In genomic region chr3R:5064542-5065358, dm6 we compare ENCODE assay signal across 6 fruit fly cellular contexts.
A peak's percentile ranks its signal among the peaks of the same experiment; 100 is the strongest.
TF ChIP-seq lines count a peak whose summit lies in the region.

No protein-coding gene starts in this region.

- TF ChIP-seq CTCF in whole organism, embryonic (GFP tag; optimal IDR thresholded peaks at IDR 0.05; lab: Kevin White, UChicago) = no peak

TF ChIP-seq in whole organism, 6 proteins besides CTCF, POLR2A, EP300 and RAD21:
- no peak for TF ChIP-seq CG8478 (optimal IDR thresholded peaks at IDR 0.05; lab: Kevin White, UChicago)
- peak; percentile 81 for TF ChIP-seq pan (optimal IDR thresholded peaks at IDR 0.05; lab: Kevin White, UChicago)
- no peak for TF ChIP-seq usp (GFP tag; optimal IDR thresholded peaks at IDR 0.05; lab: Kevin White, UChicago)
- TF ChIP-seq psq (optimal IDR thresholded peaks at IDR 0.05; lab: Kevin White, UChicago) = no peak
- TF ChIP-seq EcR (GFP tag; optimal IDR thresholded peaks at IDR 0.05; lab: Kevin White, UChicago) = no peak
- TF ChIP-seq Dll (optimal IDR thresholded peaks at IDR 0.05; lab: Kevin White, UChicago) = no peak

TF ChIP-seq in whole organism, adult, 20 proteins besides CTCF, POLR2A, EP300 and RAD21 (continues in another document):
- no peak for TF ChIP-seq CG11617 (GFP tag; optimal IDR thresholded peaks at IDR 0.05; lab: Kevin White, UChicago)
- peak; percentile 4 for TF ChIP-seq Clk (GFP tag; optimal IDR thresholded peaks at IDR 0.05; lab: Kevin White, UChicago)
- TF ChIP-seq CG7045 (GFP tag; optimal IDR thresholded peaks at IDR 0.05; lab: Kevin White, UChicago) = no peak
- no peak for TF ChIP-seq Mnt (GFP tag; optimal IDR thresholded peaks at IDR 0.05; lab: Kevin White, UChicago)
- no peak for TF ChIP-seq ovo (GFP tag; optimal IDR thresholded peaks at IDR 0.05; lab: Kevin White, UChicago)
- no peak for TF ChIP-seq CG14711 (tag; optimal IDR thresholded peaks at IDR 0.05; lab: Kevin White, UChicago)
- TF ChIP-seq CG12768 (GFP tag; optimal IDR thresholded peaks at IDR 0.05; lab: Kevin White, UChicago) = peak; percentile 43
- TF ChIP-seq CG7101 (tag; optimal IDR thresholded peaks at IDR 0.05; lab: Kevin White, UChicago) = peak; percentile 14
- TF ChIP-seq pad (GFP tag; optimal IDR thresholded peaks at IDR 0.05; lab: Kevin White, UChicago) = peak; percentile 17
- no peak for TF ChIP-seq Crg-1 (GFP tag; optimal IDR thresholded peaks at IDR 0.05; lab: Kevin White, UChicago)
- peak; percentile 81 for TF ChIP-seq cic (GFP tag; optimal IDR thresholded peaks at IDR 0.05; lab: Kevin White, UChicago)
- TF ChIP-seq cnc (optimal IDR thresholded peaks at IDR 0.05; lab: Kevin White, UChicago) = no peak
- no peak for TF ChIP-seq CG1620 (GFP tag; optimal IDR thresholded peaks at IDR 0.05; lab: Kevin White, UChicago)
- no peak for TF ChIP-seq toe (GFP tag; optimal IDR thresholded peaks at IDR 0.05; lab: Kevin White, UChicago)
- TF ChIP-seq tj (GFP tag; optimal IDR thresholded peaks at IDR 0.05; lab: Kevin White, UChicago) = peak; percentile 46
- peak; percentile 72 for TF ChIP-seq kay (GFP tag; lab: Kevin White, UChicago; ENCODE audit: borderline replicate concordance)
- TF ChIP-seq bab1 (GFP tag; optimal IDR thresholded peaks at IDR 0.05; lab: Kevin White, UChicago) = no peak
- peak; percentile 11 for TF ChIP-seq Hr96 (GFP tag; optimal IDR thresholded peaks at IDR 0.05; lab: Kevin White, UChicago)

TF ChIP-seq in whole organism, embryonic, 481 proteins besides CTCF, POLR2A, EP300 and RAD21 (continues in another document):
- no peak for TF ChIP-seq CkIIα-i1 (GFP tag; IDR thresholded peaks at IDR 0.05; lab: Robert Waterston, UW)
- no peak for TF ChIP-seq klu (GFP tag; IDR thresholded peaks at IDR 0.05; lab: Robert Waterston, UW)
- no peak for TF ChIP-seq zen (tag; optimal IDR thresholded peaks at IDR 0.05; lab: Kevin White, UChicago)
- TF ChIP-seq CG13624 (GFP tag; optimal IDR thresholded peaks at IDR 0.05; lab: Kevin White, UChicago) = peak; percentile 40
- peak in 1 of 2 experiments; percentile 43 for TF ChIP-seq Pdp1 (GFP tag; optimal IDR thresholded peaks at IDR 0.05; lab: Kevin White, UChicago)
- TF ChIP-seq gsb-n (tag; optimal IDR thresholded peaks at IDR 0.05; lab: Kevin White, UChicago) = no peak
- no peak for TF ChIP-seq ranshi (GFP tag; IDR thresholded peaks at IDR 0.05; lab: Robert Waterston, UW)
- no peak for TF ChIP-seq CG7987 (GFP tag; optimal IDR thresholded peaks at IDR 0.05; lab: Kevin White, UChicago)
- TF ChIP-seq CG16813 (GFP tag; IDR thresholded peaks at IDR 0.05; lab: Robert Waterston, UW; ENCODE audit: partially characterized antibody) = no peak
- no peak for TF ChIP-seq ato (GFP tag; IDR thresholded peaks at IDR 0.05; lab: Robert Waterston, UW; ENCODE audit: partially characterized antibody)
- TF ChIP-seq tin (GFP tag; optimal IDR thresholded peaks at IDR 0.05; lab: Kevin White, UChicago) = no peak
- TF ChIP-seq Lim3 (GFP tag; IDR thresholded peaks at IDR 0.05; lab: Robert Waterston, UW) = no peak
- TF ChIP-seq CG14860 (GFP tag; IDR thresholded peaks at IDR 0.05; lab: Robert Waterston, UW; ENCODE audit: partially characterized antibody) = no peak
- no peak for TF ChIP-seq yki (optimal IDR thresholded peaks at IDR 0.05; lab: Kevin White, UChicago)
- no peak for TF ChIP-seq CG18011 (GFP tag; optimal IDR thresholded peaks at IDR 0.05; lab: Kevin White, UChicago)
- no peak for TF ChIP-seq amos (GFP tag; IDR thresholded peaks at IDR 0.05; lab: Robert Waterston, UW; ENCODE audit: partially characterized antibody)
- TF ChIP-seq cas (GFP tag; IDR thresholded peaks at IDR 0.05; lab: Robert Waterston, UW) = no peak
- no peak for TF ChIP-seq dati (GFP tag; IDR thresholded peaks at IDR 0.05; lab: Robert Waterston, UW)

TF ChIP-seq in whole organism, prepupa, 60 proteins besides CTCF, POLR2A, EP300 and RAD21 (continues in another document):
- TF ChIP-seq CG6808 (GFP tag; optimal IDR thresholded peaks at IDR 0.05; lab: Kevin White, UChicago) (no peak), CG3919 (GFP tag; optimal IDR thresholded peaks at IDR 0.05; lab: Kevin White, UChicago) (no peak), CG15336 (GFP tag; IDR thresholded peaks at IDR 0.05; lab: Robert Waterston, UW) (no peak), ss (GFP tag; optimal IDR thresholded peaks at IDR 0.05; lab: Kevin White, UChicago) (no peak), Gug (GFP tag; IDR thresholded peaks at IDR 0.05; lab: Robert Waterston, UW) (no peak), CG3032 (tag; optimal IDR thresholded peaks at IDR 0.05; lab: Kevin White, UChicago) (no peak), cyc (GFP tag; optimal IDR thresholded peaks at IDR 0.05; lab: Kevin White, UChicago) (no peak), CG11902 (GFP tag; optimal IDR thresholded peaks at IDR 0.05; lab: Kevin White, UChicago) (no peak), esn (GFP tag; optimal IDR thresholded peaks at IDR 0.05; lab: Kevin White, UChicago) (peak; percentile 34), Eip75B (GFP tag; optimal IDR thresholded peaks at IDR 0.05; lab: Kevin White, UChicago) (peak; percentile 2), CG11762 (GFP tag; optimal IDR thresholded peaks at IDR 0.05; lab: Kevin White, UChicago; ENCODE audit: insufficient read depth) (no peak), svp (GFP tag; lab: Kevin White, UChicago) (peak; percentile 74), CG32006 (GFP tag; optimal IDR thresholded peaks at IDR 0.05; lab: Kevin White, UChicago) (peak; percentile 7), vri (GFP tag; optimal IDR thresholded peaks at IDR 0.05; lab: Kevin White, UChicago) (peak; percentile 77), Met (GFP tag; optimal IDR thresholded peaks at IDR 0.05; lab: Kevin White, UChicago) (peak; percentile 19), fkh (GFP tag; optimal IDR thresholded peaks at IDR 0.05; lab: Kevin White, UChicago) (no peak), CG6163 (GFP tag; IDR thresholded peaks at IDR 0.05; lab: Robert Waterston, UW) (no peak), Eip78C (GFP tag; lab: Kevin White, UChicago) (peak; percentile 39), CG10631 (GFP tag; optimal IDR thresholded peaks at IDR 0.05; lab: Kevin White, UChicago) (no peak)

TF ChIP-seq in whole organism, pupa, 21 proteins besides CTCF, POLR2A, EP300 and RAD21:
- TF ChIP-seq CG12605 (GFP tag; IDR thresholded peaks at IDR 0.05; lab: Robert Waterston, UW) = no peak
- no peak for TF ChIP-seq rn (GFP tag; IDR thresholded peaks at IDR 0.05; lab: Robert Waterston, UW)
- TF ChIP-seq gl (tag; optimal IDR thresholded peaks at IDR 0.05; lab: Kevin White, UChicago) = no peak
- TF ChIP-seq CG9948 (tag; optimal IDR thresholded peaks at IDR 0.05; lab: Kevin White, UChicago) = no peak
- no peak for TF ChIP-seq CG8159 (tag; optimal IDR thresholded peaks at IDR 0.05; lab: Kevin White, UChicago)
- TF ChIP-seq Ets98B (GFP tag; IDR thresholded peaks at IDR 0.05; lab: Robert Waterston, UW) = 0 out of 2 replicates have a peak, but pooled peaks have one; percentile 13
- TF ChIP-seq CG32121 (GFP tag; IDR thresholded peaks at IDR 0.05; lab: Robert Waterston, UW) = no peak

TF ChIP-seq in whole organism, wandering third instar larva, 38 proteins besides CTCF, POLR2A, EP300 and RAD21:
- TF ChIP-seq CrebA (GFP tag; optimal IDR thresholded peaks at IDR 0.05; lab: Kevin White, UChicago; ENCODE audit: borderline replicate concordance) = peak; percentile 43
- TF ChIP-seq h (GFP tag; optimal IDR thresholded peaks at IDR 0.05; lab: Kevin White, UChicago) = peak; percentile 62
- no peak for TF ChIP-seq CG32264 (GFP tag; optimal IDR thresholded peaks at IDR 0.05; lab: Kevin White, UChicago)
- TF ChIP-seq Abd-B (GFP tag; optimal IDR thresholded peaks at IDR 0.05; lab: Kevin White, UChicago) = no peak
- TF ChIP-seq Dfd (GFP tag; optimal IDR thresholded peaks at IDR 0.05; lab: Kevin White, UChicago) = no peak
- no peak for TF ChIP-seq Myc (optimal IDR thresholded peaks at IDR 0.05; lab: Kevin White, UChicago)
- peak; percentile 64 for TF ChIP-seq ey (GFP tag; optimal IDR thresholded peaks at IDR 0.05; lab: Kevin White, UChicago)
- TF ChIP-seq dl (GFP tag; optimal IDR thresholded peaks at IDR 0.05; lab: Kevin White, UChicago; ENCODE audit: insufficient read depth in 1 of 2, partially characterized antibody in 2 of 2) = no peak
- peak; percentile 8 for TF ChIP-seq rgr (GFP tag; optimal IDR thresholded peaks at IDR 0.05; lab: Kevin White, UChicago)
- peak; percentile 2 for TF ChIP-seq Rel (GFP tag; optimal IDR thresholded peaks at IDR 0.05; lab: Kevin White, UChicago)
- peak; percentile 61 for TF ChIP-seq Rel (tag; optimal IDR thresholded peaks at IDR 0.05; lab: Kevin White, UChicago)
- TF ChIP-seq sv (GFP tag; optimal IDR thresholded peaks at IDR 0.05; lab: Kevin White, UChicago) = no peak
- TF ChIP-seq fru (GFP tag; optimal IDR thresholded peaks at IDR 0.05; lab: Kevin White, UChicago) = peak; percentile 47
- TF ChIP-seq Hnf4 (GFP tag; optimal IDR thresholded peaks at IDR 0.05; lab: Kevin White, UChicago) = peak; percentile 38
- no peak for TF ChIP-seq jim (GFP tag; optimal IDR thresholded peaks at IDR 0.05; lab: Kevin White, UChicago)
- TF ChIP-seq Vsx2 (GFP tag; optimal IDR thresholded peaks at IDR 0.05; lab: Kevin White, UChicago; ENCODE audit: partially characterized antibody) = no peak
- TF ChIP-seq Hr83 (GFP tag; optimal IDR thresholded peaks at IDR 0.05; lab: Kevin White, UChicago; ENCODE audit: poor library complexity, severe bottlenecking) = peak; percentile 13
- TF ChIP-seq foxo (GFP tag; optimal IDR thresholded peaks at IDR 0.05; lab: Kevin White, UChicago) = peak in 1 of 2 experiments; percentile 55
- no peak for TF ChIP-seq dmrt93B (GFP tag; optimal IDR thresholded peaks at IDR 0.05; lab: Kevin White, UChicago)
- peak; percentile 31 for TF ChIP-seq woc (GFP tag; optimal IDR thresholded peaks at IDR 0.05; lab: Kevin White, UChicago)
- TF ChIP-seq OdsH (GFP tag; optimal IDR thresholded peaks at IDR 0.05; lab: Kevin White, UChicago) = peak; percentile 58
- TF ChIP-seq HLH106 (tag; optimal IDR thresholded peaks at IDR 0.05; lab: Kevin White, UChicago) = no peak
- peak; percentile 56 for TF ChIP-seq pan (optimal IDR thresholded peaks at IDR 0.05; lab: Kevin White, UChicago)
- TF ChIP-seq br (GFP tag; optimal IDR thresholded peaks at IDR 0.05; lab: Kevin White, UChicago) = peak; percentile 40
